Worm (Caenorhabditis elegans) whole organism, L3 larva: ENCODE results near the gene T24C4.2.

ENCODE experiments used
- R02D3.7 ChIP-seq: fragments of 150-350 bp; optimal IDR thresholded peaks from 2 replicates; lab custom pipeline; 2014; ENCODE audit warnings: missing biosample characterization, missing genetic modification characterization
- ZK546.5 ChIP-seq: sonication (generic microtip); optimal IDR thresholded peaks from 2 replicates; lab custom pipeline; 2017; ENCODE audit warnings: missing biosample characterization, missing genetic modification characterization
- aly-2 ChIP-seq: fragments of 150-350 bp; optimal IDR thresholded peaks from 2 replicates; lab custom pipeline; 2014; ENCODE audit warnings: missing biosample characterization, missing genetic modification characterization
- ceh-16 ChIP-seq: sonication (generic microtip); optimal IDR thresholded peaks from 2 replicates; lab custom pipeline; 2017; ENCODE audit warnings: missing biosample characterization, missing genetic modification characterization
- ceh-28 ChIP-seq: fragments of 150-350 bp; optimal IDR thresholded peaks from 2 replicates; lab custom pipeline; 2014; ENCODE audit warnings: missing biosample characterization, missing genetic modification reagents, missing genetic modification characterization
- ceh-9 ChIP-seq: sonication (generic microtip); optimal IDR thresholded peaks from 2 replicates; lab custom pipeline; 2018; ENCODE audit warnings: missing biosample characterization, missing genetic modification characterization
- egl-27 ChIP-seq: sonication (generic microtip); optimal IDR thresholded peaks from 4 replicates; lab custom pipeline; 2017; ENCODE audit warnings: missing biosample characterization, missing genetic modification reagents, missing genetic modification characterization
- egl-5 ChIP-seq: fragments of 150-350 bp; optimal IDR thresholded peaks from 2 replicates; lab custom pipeline; 2017; ENCODE audit warnings: missing biosample characterization, missing genetic modification reagents, missing genetic modification characterization, inconsistent platforms
- elt-2 ChIP-seq: sonication (generic microtip); optimal IDR thresholded peaks from 2 replicates; lab custom pipeline; 2016; ENCODE audit warnings: missing genetic modification reagents, mild to moderate bottlenecking, missing genetic modification characterization, missing compliant biosample characterization
- eor-1 ChIP-seq, 2 experiments: fragments of 150-350 bp; optimal IDR thresholded peaks; 2 replicates each; lab custom pipeline; 2014 to 2018; ENCODE audit warnings: missing biosample characterization in 2 of 2, missing genetic modification characterization in 2 of 2
- fkh-10 ChIP-seq: sonication (generic microtip); optimal IDR thresholded peaks from 2 replicates; lab custom pipeline; 2017; ENCODE audit warnings: missing biosample characterization, missing genetic modification reagents, missing genetic modification characterization
- fkh-2 ChIP-seq: fragments of 150-350 bp; optimal IDR thresholded peaks from 2 replicates; lab custom pipeline; 2014; ENCODE audit warnings: missing biosample characterization, missing genetic modification reagents, missing genetic modification characterization
- hmg-11 ChIP-seq: sonication (generic microtip); optimal IDR thresholded peaks from 2 replicates; lab custom pipeline; 2016; ENCODE audit warnings: missing genetic modification characterization, missing compliant biosample characterization
- jun-1 ChIP-seq: fragments of 150-350 bp; optimal IDR thresholded peaks from 2 replicates; lab custom pipeline; 2014; ENCODE audit warnings: missing biosample characterization, missing genetic modification reagents, missing genetic modification characterization
- lin-15B ChIP-seq: fragments of 150-350 bp; optimal IDR thresholded peaks from 2 replicates; lab custom pipeline; 2014; ENCODE audit warnings: missing biosample characterization, missing genetic modification characterization
- lsy-12 ChIP-seq: sonication (generic microtip); optimal IDR thresholded peaks from 2 replicates; lab custom pipeline; 2016; ENCODE audit warnings: mild to moderate bottlenecking, missing genetic modification characterization, missing compliant biosample characterization
- mml-1 ChIP-seq: fragments of 150-350 bp; sonication (generic microtip); optimal IDR thresholded peaks from 3 replicates; lab custom pipeline; 2014; ENCODE audit warnings: missing biosample characterization, missing genetic modification characterization
- nfya-1 ChIP-seq: sonication (generic microtip); optimal IDR thresholded peaks from 2 replicates; lab custom pipeline; 2017; ENCODE audit warnings: missing genetic modification characterization, mild to moderate bottlenecking, missing compliant biosample characterization, antibody characterized with exemption, moderate library complexity; ENCODE audit not compliant: insufficient read depth
- nhr-11 ChIP-seq: fragments of 150-350 bp; optimal IDR thresholded peaks from 2 replicates; lab custom pipeline; 2014; ENCODE audit warnings: missing biosample characterization, missing genetic modification characterization
- nhr-23 ChIP-seq: fragments of 150-350 bp; optimal IDR thresholded peaks from 2 replicates; lab custom pipeline; 2014; ENCODE audit warnings: missing biosample characterization, missing genetic modification reagents, missing genetic modification characterization
- nhr-237 ChIP-seq: fragments of 150-350 bp; optimal IDR thresholded peaks from 2 replicates; lab custom pipeline; 2014; ENCODE audit warnings: missing biosample characterization, missing genetic modification characterization
- nhr-28 ChIP-seq: fragments of 150-350 bp; optimal IDR thresholded peaks from 2 replicates; lab custom pipeline; 2014; ENCODE audit warnings: missing biosample characterization, missing genetic modification characterization
- nhr-43 ChIP-seq: sonication (generic microtip); optimal IDR thresholded peaks from 2 replicates; lab custom pipeline; 2016; ENCODE audit warnings: mild to moderate bottlenecking, missing genetic modification characterization, missing compliant biosample characterization; ENCODE audit not compliant: poor library complexity, severe bottlenecking
- pha-4 ChIP-seq: fragments of 150-350 bp; optimal IDR thresholded peaks from 2 replicates; lab custom pipeline; 2014; ENCODE audit warnings: missing biosample characterization, missing genetic modification reagents, missing genetic modification characterization
- pqm-1 ChIP-seq: fragments of 150-350 bp; optimal IDR thresholded peaks from 2 replicates; lab custom pipeline; 2017; ENCODE audit warnings: missing biosample characterization, missing genetic modification characterization, inconsistent platforms
- sea-2 ChIP-seq: fragments of 150-350 bp; sonication (generic microtip); optimal IDR thresholded peaks from 4 replicates; lab custom pipeline; 2014; ENCODE audit warnings: missing biosample characterization, missing genetic modification reagents, missing genetic modification characterization
- tbx-2 ChIP-seq: sonication (generic microtip); optimal IDR thresholded peaks from 2 replicates; lab custom pipeline; 2016; ENCODE audit warnings: mild to moderate bottlenecking, missing genetic modification characterization, missing compliant biosample characterization
- unc-39 ChIP-seq: sonication (generic microtip); optimal IDR thresholded peaks from 4 replicates; lab custom pipeline; 2017; ENCODE audit warnings: missing biosample characterization, missing genetic modification characterization
- zag-1 ChIP-seq: fragments of 150-350 bp; optimal IDR thresholded peaks from 2 replicates; lab custom pipeline; 2014; ENCODE audit warnings: missing biosample characterization, missing genetic modification characterization
- ztf-11 ChIP-seq: fragments of 150-350 bp; optimal IDR thresholded peaks from 2 replicates; lab custom pipeline; 2014; ENCODE audit warnings: missing biosample characterization, missing genetic modification characterization

The T24C4.2 gene

ce11 chrIII:873432-873831 is 3.7 kb upstream of the T24C4.2 start, which contains the start of gene clc-19:
TSS of gene clc-19 (minus strand) at chrIII:873566.
- TF ChIP-seq ZK546.5 (tag; lab: Kevin White, UChicago) (no peak), elt-2 (tag; lab: Kevin White, UChicago) (peak; percentile 30), pqm-1 (tag; lab: Kevin White, UChicago) (peak; percentile 90), egl-5 (tag; lab: Kevin White, UChicago) (no peak), sea-2 (no peak)
- TF ChIP-seq, all 47 proteins: peak for 2

DNA sequence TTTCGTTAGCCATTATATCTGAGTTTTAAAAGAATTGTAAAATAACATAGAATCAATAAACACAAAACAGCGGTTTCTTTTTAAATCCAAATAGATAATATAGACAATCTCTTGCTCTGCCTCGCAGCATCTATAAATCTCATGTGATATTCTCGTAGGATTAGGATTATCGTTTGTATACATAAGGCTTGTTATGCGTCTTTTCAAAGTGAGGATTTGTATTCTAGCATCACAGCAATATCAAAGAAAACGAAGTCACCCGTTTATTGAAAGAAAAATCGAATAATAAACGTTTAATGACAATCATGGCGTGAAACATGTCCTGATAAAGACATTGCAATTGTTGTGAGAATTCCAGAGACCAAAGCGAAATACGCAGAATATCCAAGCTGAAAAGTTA is 2.6 kb upstream of the T24C4.2 start, which contains the start of the genes T24C4.3 and clc-20:
Gene T24C4.3 (minus strand): TSS at position 101 of the 400 bp plus-strand sequence.
Gene clc-20 (plus strand): TSS at position 211 of the 400 bp plus-strand sequence.
- no peak for TF ChIP-seq ceh-9
- TF ChIP-seq ZK546.5 (tag; lab: Kevin White, UChicago) = no peak
- no peak for TF ChIP-seq nhr-23 (tag; lab: Kevin White, UChicago)
- no peak for TF ChIP-seq eor-1 (tag; optimal IDR thresholded peaks at IDR 0.05; lab: Kevin White, UChicago)
- TF ChIP-seq elt-2 (tag; lab: Kevin White, UChicago) = no peak
- TF ChIP-seq nhr-43 = no peak
- TF ChIP-seq fkh-10 (GFP tag; lab: Kevin White, UChicago) = no peak
- no peak for TF ChIP-seq ztf-11 (tag; lab: Kevin White, UChicago)
- TF ChIP-seq R02D3.7 = no peak
- no peak for TF ChIP-seq ceh-28 (tag; lab: Kevin White, UChicago)
- no peak for TF ChIP-seq sea-2

- TF ChIP-seq nhr-237 (tag; lab: Kevin White, UChicago) = no peak
These were observed 786 bp upstream of the T24C4.2 start for ce11 chrIII:870555-870954.

ce11 chrIII:868866-869265 is 903 bp downstream of the T24C4.2 start:
- TF ChIP-seq pha-4 (no peak), nhr-23 (tag; lab: Kevin White, UChicago) (no peak), pqm-1 (tag; lab: Kevin White, UChicago) (no peak), eor-1 (tag; optimal IDR thresholded peaks at IDR 0.05; lab: Kevin White, UChicago) (no peak), mml-1 (no peak), tbx-2 (tag; lab: Kevin White, UChicago) (no peak), lin-15B (tag; lab: Kevin White, UChicago) (no peak), zag-1 (tag; lab: Kevin White, UChicago) (no peak), ztf-11 (tag; lab: Kevin White, UChicago) (no peak), egl-5 (tag; lab: Kevin White, UChicago) (no peak), fkh-2 (no peak), elt-2 (tag; lab: Kevin White, UChicago) (no peak), ceh-16 (tag; lab: Kevin White, UChicago) (no peak), egl-27 (tag; lab: Kevin White, UChicago) (no peak), hmg-11 (tag; lab: Kevin White, UChicago) (no peak), jun-1 (tag; lab: Kevin White, UChicago) (no peak), nfya-1 (tag; lab: Kevin White, UChicago) (no peak), ceh-28 (tag; lab: Kevin White, UChicago) (no peak), aly-2 (no peak)
- TF ChIP-seq, all 47 proteins: peak for 0

DNA sequence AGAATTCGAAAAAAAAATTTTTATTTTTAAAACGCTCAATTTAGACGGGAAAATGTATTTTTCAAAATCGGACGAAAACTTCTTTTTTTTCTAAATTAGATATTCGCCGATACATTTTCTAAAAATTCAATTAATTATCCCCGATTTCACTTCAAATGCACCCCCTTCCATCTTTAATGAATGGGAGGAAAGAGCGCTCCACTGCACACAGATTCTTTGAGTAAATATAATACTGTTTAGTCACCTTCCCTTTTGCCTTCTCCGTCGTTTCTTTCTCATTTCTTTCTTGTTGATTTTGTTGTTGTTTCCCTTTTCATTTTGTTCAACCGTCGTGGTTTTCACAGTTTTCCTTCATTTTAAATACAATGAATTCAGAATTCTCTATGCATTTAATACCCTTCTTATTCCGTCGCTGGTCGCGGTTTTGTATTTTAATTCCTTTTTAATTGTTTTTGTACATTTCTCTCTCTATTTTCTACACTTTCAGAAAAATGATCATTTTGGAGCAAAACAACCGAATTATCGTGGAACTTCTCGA is 7.9 kb downstream of the T24C4.2 start, which contains the start of gene arx-4:
Gene arx-4 (plus strand): TSS at position 488 of the 538 bp plus-strand sequence.
- TF ChIP-seq hmg-11 (tag; lab: Kevin White, UChicago) = peak; percentile 10
- no peak for TF ChIP-seq unc-39 (tag; lab: Kevin White, UChicago)
- TF ChIP-seq pha-4 = peak; percentile 88
- TF ChIP-seq egl-5 (tag; lab: Kevin White, UChicago) = no peak
- no peak for TF ChIP-seq ztf-11 (tag; lab: Kevin White, UChicago)
- TF ChIP-seq ceh-9 = no peak

DNA sequence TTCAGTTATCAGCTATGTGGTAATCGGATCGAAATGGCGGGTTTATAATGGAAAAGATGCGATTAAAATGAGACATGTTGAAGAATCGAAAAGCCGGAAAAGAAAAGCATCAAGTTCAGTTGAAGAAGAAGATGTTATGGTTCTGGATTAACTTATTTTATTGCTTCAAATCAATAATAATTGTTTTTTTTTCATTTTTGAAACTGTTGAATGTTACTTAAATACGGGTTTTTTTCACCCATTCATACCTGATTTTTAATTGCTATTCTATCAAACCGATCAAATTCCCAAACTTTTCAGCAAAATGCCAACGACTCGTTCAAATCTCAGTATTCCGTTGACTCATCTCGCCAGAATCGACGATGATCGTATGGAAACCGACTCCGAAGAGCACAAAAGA is 9.9 kb downstream of the T24C4.2 start, which contains the start of gene exos-4.2:
Gene exos-4.2 (plus strand): TSS at position 301 of the 400 bp plus-strand sequence.
- no peak for TF ChIP-seq ZK546.5 (tag; lab: Kevin White, UChicago)
- no peak for TF ChIP-seq nhr-11
- no peak for TF ChIP-seq fkh-10 (GFP tag; lab: Kevin White, UChicago)
- no peak for TF ChIP-seq nfya-1 (tag; lab: Kevin White, UChicago)
- no peak for TF ChIP-seq nhr-28
- no peak for TF ChIP-seq lsy-12
- TF ChIP-seq unc-39 (tag; lab: Kevin White, UChicago) = no peak
- TF ChIP-seq ceh-28 (tag; lab: Kevin White, UChicago) = no peak
